Worm (Caenorhabditis elegans) whole organism, L3 larva: ENCODE results near the gene Y53F4B.10.
"Not testable (repeated sequence)": the region's sequence is repeated elsewhere in the genome, so short reads cannot be mapped to it uniquely, and the experiment has no call there.

Experiments used
- R02D3.7 ChIP-seq: fragments of 150-350 bp; optimal IDR thresholded peaks from 2 replicates; lab custom pipeline; 2014; ENCODE audit warnings: missing biosample characterization, missing genetic modification characterization
- ZK546.5 ChIP-seq: sonication (generic microtip); optimal IDR thresholded peaks from 2 replicates; lab custom pipeline; 2017; ENCODE audit warnings: missing biosample characterization, missing genetic modification characterization
- aly-2 ChIP-seq: fragments of 150-350 bp; optimal IDR thresholded peaks from 2 replicates; lab custom pipeline; 2014; ENCODE audit warnings: missing biosample characterization, missing genetic modification characterization
- ama-1 ChIP-seq: fragments of 150-350 bp; optimal IDR thresholded peaks from 2 replicates; lab custom pipeline; 2018
- ceh-16 ChIP-seq: sonication (generic microtip); optimal IDR thresholded peaks from 2 replicates; lab custom pipeline; 2017; ENCODE audit warnings: missing biosample characterization, missing genetic modification characterization
- ceh-28 ChIP-seq: fragments of 150-350 bp; optimal IDR thresholded peaks from 2 replicates; lab custom pipeline; 2014; ENCODE audit warnings: missing biosample characterization, missing genetic modification reagents, missing genetic modification characterization
- ceh-82 ChIP-seq: fragments of 150-350 bp; optimal IDR thresholded peaks from 2 replicates; lab custom pipeline; 2014; ENCODE audit warnings: missing biosample characterization, missing genetic modification characterization
- ceh-9 ChIP-seq: sonication (generic microtip); optimal IDR thresholded peaks from 2 replicates; lab custom pipeline; 2018; ENCODE audit warnings: missing biosample characterization, missing genetic modification characterization
- egl-27 ChIP-seq: sonication (generic microtip); optimal IDR thresholded peaks from 4 replicates; lab custom pipeline; 2017; ENCODE audit warnings: missing biosample characterization, missing genetic modification reagents, missing genetic modification characterization
- elt-1 ChIP-seq: fragments of 150-350 bp; optimal IDR thresholded peaks from 2 replicates; lab custom pipeline; 2014; ENCODE audit warnings: missing biosample characterization, missing genetic modification characterization
- elt-2 ChIP-seq: sonication (generic microtip); optimal IDR thresholded peaks from 2 replicates; lab custom pipeline; 2016; ENCODE audit warnings: missing genetic modification reagents, mild to moderate bottlenecking, missing genetic modification characterization, missing compliant biosample characterization
- elt-3 ChIP-seq, 3 experiments: fragments of 150-350 bp in 1 of 3; sonication (generic microtip) in 2 of 3; optimal IDR thresholded peaks; 2 replicates in 2 of 3; 4 replicates in 1 of 3; lab custom pipeline; 2014 to 2017; ENCODE audit warnings: missing biosample characterization in 3 of 3, missing genetic modification characterization in 3 of 3
- eor-1 ChIP-seq, 2 experiments: fragments of 150-350 bp; optimal IDR thresholded peaks; 2 replicates each; lab custom pipeline; 2014 to 2018; ENCODE audit warnings: missing biosample characterization in 2 of 2, missing genetic modification characterization in 2 of 2
- fkh-10 ChIP-seq: sonication (generic microtip); optimal IDR thresholded peaks from 2 replicates; lab custom pipeline; 2017; ENCODE audit warnings: missing biosample characterization, missing genetic modification reagents, missing genetic modification characterization
- fkh-2 ChIP-seq: fragments of 150-350 bp; optimal IDR thresholded peaks from 2 replicates; lab custom pipeline; 2014; ENCODE audit warnings: missing biosample characterization, missing genetic modification reagents, missing genetic modification characterization
- hmg-11 ChIP-seq: sonication (generic microtip); optimal IDR thresholded peaks from 2 replicates; lab custom pipeline; 2016; ENCODE audit warnings: missing genetic modification characterization, missing compliant biosample characterization
- jun-1 ChIP-seq: fragments of 150-350 bp; optimal IDR thresholded peaks from 2 replicates; lab custom pipeline; 2014; ENCODE audit warnings: missing biosample characterization, missing genetic modification reagents, missing genetic modification characterization
- lin-15B ChIP-seq: fragments of 150-350 bp; optimal IDR thresholded peaks from 2 replicates; lab custom pipeline; 2014; ENCODE audit warnings: missing biosample characterization, missing genetic modification characterization
- lin-39 ChIP-seq: fragments of 150-350 bp; optimal IDR thresholded peaks from 2 replicates; lab custom pipeline; 2018; ENCODE audit warnings: missing biosample characterization, missing genetic modification reagents, missing genetic modification characterization
- lsy-12 ChIP-seq: sonication (generic microtip); optimal IDR thresholded peaks from 2 replicates; lab custom pipeline; 2016; ENCODE audit warnings: mild to moderate bottlenecking, missing genetic modification characterization, missing compliant biosample characterization
- nhr-11 ChIP-seq: fragments of 150-350 bp; optimal IDR thresholded peaks from 2 replicates; lab custom pipeline; 2014; ENCODE audit warnings: missing biosample characterization, missing genetic modification characterization
- nhr-12 ChIP-seq: fragments of 150-350 bp; optimal IDR thresholded peaks from 2 replicates; lab custom pipeline; 2014; ENCODE audit warnings: missing biosample characterization, missing genetic modification characterization
- nhr-237 ChIP-seq: fragments of 150-350 bp; optimal IDR thresholded peaks from 2 replicates; lab custom pipeline; 2014; ENCODE audit warnings: missing biosample characterization, missing genetic modification characterization
- nhr-25 ChIP-seq: sonication (generic microtip); optimal IDR thresholded peaks from 2 replicates; lab custom pipeline; 2017; ENCODE audit warnings: missing biosample characterization, missing genetic modification characterization
- nhr-28 ChIP-seq: fragments of 150-350 bp; optimal IDR thresholded peaks from 2 replicates; lab custom pipeline; 2014; ENCODE audit warnings: missing biosample characterization, missing genetic modification characterization
- nhr-43 ChIP-seq: sonication (generic microtip); optimal IDR thresholded peaks from 2 replicates; lab custom pipeline; 2016; ENCODE audit warnings: mild to moderate bottlenecking, missing genetic modification characterization, missing compliant biosample characterization; ENCODE audit not compliant: poor library complexity, severe bottlenecking
- nhr-76 ChIP-seq: fragments of 150-350 bp; sonication (generic microtip); optimal IDR thresholded peaks from 5 replicates; lab custom pipeline; 2014; ENCODE audit warnings: missing biosample characterization, missing genetic modification characterization
- nhr-77 ChIP-seq: fragments of 150-350 bp; optimal IDR thresholded peaks from 2 replicates; lab custom pipeline; 2014; ENCODE audit warnings: missing biosample characterization, missing genetic modification characterization
- pha-4 ChIP-seq: fragments of 150-350 bp; optimal IDR thresholded peaks from 2 replicates; lab custom pipeline; 2014; ENCODE audit warnings: missing biosample characterization, missing genetic modification reagents, missing genetic modification characterization
- skn-1 ChIP-seq: fragments of 150-350 bp; optimal IDR thresholded peaks from 2 replicates; lab custom pipeline; 2014; ENCODE audit warnings: missing biosample characterization, missing genetic modification characterization
- snpc-4 ChIP-seq: fragments of 150-350 bp; optimal IDR thresholded peaks from 2 replicates; lab custom pipeline; 2014; ENCODE audit warnings: missing biosample characterization, missing genetic modification characterization
- unc-39 ChIP-seq: sonication (generic microtip); optimal IDR thresholded peaks from 4 replicates; lab custom pipeline; 2017; ENCODE audit warnings: missing biosample characterization, missing genetic modification characterization
- ztf-11 ChIP-seq: fragments of 150-350 bp; optimal IDR thresholded peaks from 2 replicates; lab custom pipeline; 2014; ENCODE audit warnings: missing biosample characterization, missing genetic modification characterization
- ztf-4 ChIP-seq: fragments of 150-350 bp; optimal IDR thresholded peaks from 2 replicates; lab custom pipeline; 2014; ENCODE audit warnings: missing biosample characterization, missing genetic modification characterization

The Y53F4B.10 gene

ce11 chrII:15008481-15009057 lies 5.3 kb upstream of the Y53F4B.10 start:
- TF ChIP-seq pha-4 (tag; lab: Kevin White, UChicago) (no peak), ceh-28 (tag; lab: Kevin White, UChicago) (no peak), skn-1 (tag; lab: Kevin White, UChicago) (no peak), nhr-25 (no peak), nhr-237 (tag; lab: Kevin White, UChicago) (no peak), elt-1 (tag; lab: Kevin White, UChicago) (no peak), lin-39 (no peak), lsy-12 (tag; lab: Kevin White, UChicago) (no peak), nhr-12 (tag; lab: Kevin White, UChicago) (no peak), nhr-77 (tag; lab: Kevin White, UChicago) (no peak), unc-39 (tag; lab: Kevin White, UChicago) (no peak), nhr-28 (tag; lab: Kevin White, UChicago) (no peak)

- TF ChIP-seq ceh-82 (no peak), nhr-76 (tag; lab: Kevin White, UChicago) (no peak), lin-39 (no peak), aly-2 (tag; lab: Kevin White, UChicago) (no peak), elt-3 (tag; optimal IDR thresholded peaks at IDR 0.05; lab: Kevin White, UChicago) (no peak), elt-2 (tag; lab: Kevin White, UChicago) (no peak), unc-39 (tag; lab: Kevin White, UChicago) (no peak), nhr-77 (tag; lab: Kevin White, UChicago) (no peak), R02D3.7 (tag; lab: Kevin White, UChicago) (no peak), lin-15B (tag; lab: Kevin White, UChicago) (no peak), ZK546.5 (no peak)
- TF ChIP-seq, all 47 proteins: peak for 0
Observed at ce11 chrII:15005118-15005517, 1.8 kb upstream of the Y53F4B.10 start.

- TF ChIP-seq lin-15B (tag; lab: Kevin White, UChicago) (peak; percentile 34), egl-27 (tag; lab: Kevin White, UChicago) (no peak), R02D3.7 (tag; lab: Kevin White, UChicago) (peak; percentile 36)
Observed at ce11 chrII:15004538-15004937, 1.2 kb upstream of the Y53F4B.10 start.

- not testable (repeated sequence) for TF ChIP-seq nhr-11, hmg-11, nhr-28 (tag; lab: Kevin White, UChicago)
Observed at ce11 chrII:14992598-14992997, 10.7 kb downstream of the Y53F4B.10 start, which contains the start of gene Y53F4B.7. Gene Y53F4B.7, plus strand, starts transcription at chrII:14992898.

ce11 chrII:14988171-14988570 lies 15.1 kb downstream of the Y53F4B.10 start, which contains the start of gene Y53F4B.43:
Gene Y53F4B.43, plus strand, starts transcription at chrII:14988471.
- not testable (repeated sequence) for TF ChIP-seq ztf-11; aly-2 (tag; lab: Kevin White, UChicago); ztf-4 (tag; lab: Kevin White, UChicago)

ce11 chrII:14983909-14984308 lies 19.4 kb downstream of the Y53F4B.10 start, which contains the start of gene Y53F4B.5:
Gene Y53F4B.5, minus strand, starts transcription at chrII:14984009.
- no peak for TF ChIP-seq nhr-77 (tag; lab: Kevin White, UChicago)
- no peak for TF ChIP-seq ceh-9
- no peak for TF ChIP-seq nhr-43
- no peak for TF ChIP-seq fkh-2 (tag; lab: Kevin White, UChicago)
- no peak for TF ChIP-seq ama-1
- TF ChIP-seq aly-2 (tag; lab: Kevin White, UChicago): no peak
- no peak for TF ChIP-seq ceh-28 (tag; lab: Kevin White, UChicago)
- TF ChIP-seq nhr-12 (tag; lab: Kevin White, UChicago): no peak
- no peak for TF ChIP-seq ceh-82
- no peak for TF ChIP-seq ztf-4 (tag; lab: Kevin White, UChicago)
- no peak for TF ChIP-seq snpc-4
- TF ChIP-seq jun-1 (tag; lab: Kevin White, UChicago): no peak
- TF ChIP-seq fkh-10 (GFP tag; lab: Kevin White, UChicago): no peak
- no peak for TF ChIP-seq ceh-16 (tag; lab: Kevin White, UChicago)
- TF ChIP-seq eor-1 (tag; optimal IDR thresholded peaks at IDR 0.05; lab: Kevin White, UChicago): no peak
- no peak for TF ChIP-seq nhr-237 (tag; lab: Kevin White, UChicago)
